Worm (Caenorhabditis elegans): ENCODE measurements around the gene F19B6.1.
"Not testable (repeated sequence)": the region's sequence is repeated elsewhere in the genome, so short reads cannot be mapped to it uniquely, and the experiment has no call there.

The F19B6.1 gene

DNA sequence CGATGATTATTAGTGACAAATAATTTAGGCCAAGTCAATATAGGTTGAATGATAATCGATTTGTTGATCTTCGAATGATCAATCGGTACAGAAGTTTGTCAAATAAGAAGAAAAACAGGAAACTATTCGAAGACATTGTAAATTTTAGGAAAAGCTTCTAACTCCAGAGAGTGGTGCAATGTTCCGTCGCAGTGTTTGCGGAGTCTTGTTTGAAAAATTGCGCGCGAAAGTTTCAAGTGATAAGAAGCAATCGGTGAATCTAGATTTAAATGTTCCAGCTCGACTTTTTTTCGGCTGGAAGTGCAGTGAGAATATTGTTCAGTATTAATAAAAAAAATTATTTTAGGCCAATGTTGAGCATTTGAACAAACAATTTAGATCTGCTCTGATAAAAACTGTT is 1.2 kb downstream of the F19B6.1 start (continued):
- TF ChIP-seq vab-15 (tag; optimal IDR thresholded peaks at IDR 0.05), result no peak

DNA sequence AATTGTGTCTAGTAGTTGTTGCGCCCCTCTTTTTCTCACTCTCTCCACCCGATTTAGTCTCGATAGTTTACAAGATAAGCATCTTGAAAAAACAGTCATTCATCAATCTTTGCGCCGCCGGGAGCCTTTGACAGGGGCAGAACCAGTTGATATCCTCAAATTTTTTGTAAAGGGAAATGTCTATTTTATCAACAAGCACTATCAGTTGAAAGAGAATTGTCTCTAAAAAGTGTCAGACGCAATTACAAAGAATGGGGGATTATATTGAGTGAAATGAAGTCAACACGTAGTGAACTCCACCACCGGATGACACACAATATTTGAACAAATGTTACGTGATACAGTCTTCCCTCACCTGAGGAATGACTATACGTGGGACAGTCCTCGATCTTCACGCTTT is 1.7 kb downstream of the F19B6.1 start:
- TF ChIP-seq blmp-1 (tag; optimal IDR thresholded peaks at IDR 0.05), result peak; percentile 12
- TF ChIP-seq efl-1 (optimal IDR thresholded peaks at IDR 0.05), result no peak
- peak in 1 of 2 experiments; percentile 90 for TF ChIP-seq efl-1 (GFP tag; optimal IDR thresholded peaks at IDR 0.05 in 1 of 2)
- TF ChIP-seq nhr-11 (tag; optimal IDR thresholded peaks at IDR 0.05), result no peak
- peak; percentile 16 for TF ChIP-seq lin-14 (GFP tag; optimal IDR thresholded peaks at IDR 0.05)

DNA sequence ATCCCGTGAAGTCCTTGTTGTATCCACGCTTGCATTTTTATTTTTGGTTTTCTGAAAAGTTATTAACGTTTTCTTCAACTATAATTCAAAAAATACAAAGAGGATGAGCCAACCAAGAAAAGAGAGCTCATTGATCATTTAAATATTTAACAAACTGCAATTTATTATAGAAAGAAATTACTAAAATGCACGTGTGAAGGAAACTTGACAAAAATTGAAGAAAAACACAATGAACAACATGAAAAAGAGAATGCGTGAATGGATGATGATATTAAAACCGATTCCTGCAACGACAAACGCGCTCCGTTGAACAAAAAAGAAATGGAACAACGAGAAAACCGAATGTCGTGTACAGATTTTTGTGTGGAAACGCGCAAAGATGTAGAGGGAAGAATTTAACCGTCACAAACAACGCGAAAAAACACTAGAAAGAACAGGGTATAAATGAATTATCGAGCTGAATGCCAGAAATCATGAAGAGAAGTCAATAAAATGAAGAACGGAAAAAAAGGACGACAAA is 5.0 kb downstream of the F19B6.1 start, which contains the start of gene ufd-1:
Gene ufd-1, minus strand, starts transcription at position 51 of the 520 bp plus-strand sequence.
- TF ChIP-seq zip-4 (GFP tag; optimal IDR thresholded peaks at IDR 0.05) (no peak), lsy-2 (tag; optimal IDR thresholded peaks at IDR 0.05) (peak in 1 of 2 experiments; percentile 0), skn-1 (tag; optimal IDR thresholded peaks at IDR 0.05) (peak; percentile 56), dpl-1 (GFP tag; optimal IDR thresholded peaks at IDR 0.05) (peak in 1 of 3 experiments; percentile 42), ceh-8 (GFP tag; optimal IDR thresholded peaks at IDR 0.05) (no peak), blmp-1 (tag; optimal IDR thresholded peaks at IDR 0.05) (peak; percentile 70), lin-35 (GFP tag; optimal IDR thresholded peaks at IDR 0.05) (peak in 1 of 2 experiments; percentile 40), efl-1 (optimal IDR thresholded peaks at IDR 0.05) (no peak), efl-1 (GFP tag; optimal IDR thresholded peaks at IDR 0.05 in 1 of 2) (peak in 1 of 2 experiments; percentile 11)

DNA sequence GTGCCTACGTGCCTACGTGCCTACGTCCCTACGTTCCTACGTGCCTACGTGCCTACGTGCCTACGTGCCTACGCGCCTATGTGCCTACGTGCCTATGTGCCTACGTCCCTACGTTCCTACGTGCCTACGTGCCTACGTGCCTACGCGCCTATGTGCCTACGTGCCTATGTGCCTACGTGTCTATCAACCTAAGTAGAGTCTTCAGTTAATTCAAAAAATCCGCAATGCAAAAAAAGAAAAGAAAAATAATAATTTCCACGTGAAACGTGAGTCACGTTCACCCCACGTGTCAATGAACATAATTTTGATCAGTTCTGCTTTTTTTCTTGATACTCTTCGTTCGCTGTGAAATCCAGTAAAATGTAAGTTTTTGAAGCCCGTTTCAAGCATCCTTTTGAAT is 8.9 kb downstream of the F19B6.1 start, which contains the start of gene F19B6.3:
Gene F19B6.3, plus strand, starts transcription at position 301 of the 400 bp plus-strand sequence.
- not testable (repeated sequence) for TF ChIP-seq C16A3.4 (tag; optimal IDR thresholded peaks at IDR 0.05); C34B4.2 (tag; optimal IDR thresholded peaks at IDR 0.05); ceh-63 (GFP tag; optimal IDR thresholded peaks at IDR 0.05)

ce11 chrIV:12311597-12311996 is 24.3 kb downstream of the F19B6.1 start, which contains the start of gene oac-58:
Gene oac-58, minus strand, starts transcription at chrIV:12311697.
- TF ChIP-seq sox-4 (tag; optimal IDR thresholded peaks at IDR 0.05) (no peak), ztf-4 (tag; optimal IDR thresholded peaks at IDR 0.05) (no peak), zip-4 (GFP tag; optimal IDR thresholded peaks at IDR 0.05) (no peak), dpl-1 (GFP tag; optimal IDR thresholded peaks at IDR 0.05) (no peak), efl-1 (optimal IDR thresholded peaks at IDR 0.05) (no peak), efl-1 (GFP tag; optimal IDR thresholded peaks at IDR 0.05 in 1 of 2) (peak in 1 of 2 experiments; percentile 33), hlh-17 (GFP tag; optimal IDR thresholded peaks at IDR 0.05; ENCODE audit: borderline replicate concordance) (no peak), mef-2 (tag; optimal IDR thresholded peaks at IDR 0.05) (no peak)

DNA sequence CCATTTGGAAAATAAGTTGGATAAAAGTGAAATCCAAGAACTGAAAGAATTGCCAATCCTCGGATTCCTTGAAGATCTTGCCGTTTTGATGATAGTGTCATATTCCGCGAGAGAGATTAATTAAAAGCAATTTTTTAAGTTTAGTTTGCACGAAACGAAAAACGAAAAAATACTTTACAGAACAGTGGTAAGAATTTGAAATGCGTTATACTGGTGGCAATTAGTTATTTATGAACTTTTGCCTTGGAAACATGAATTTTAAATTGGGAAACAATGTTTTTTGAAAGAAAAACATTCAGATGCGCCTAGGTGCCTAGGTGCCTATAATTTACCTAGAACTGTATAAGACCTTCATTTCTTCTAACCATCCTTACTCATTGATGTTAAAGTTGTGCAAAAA is 28.2 kb downstream of the F19B6.1 start, which contains the start of gene oac-57:
Gene oac-57, minus strand, starts transcription at position 101 of the 400 bp plus-strand sequence.
- TF ChIP-seq lin-14 (GFP tag; optimal IDR thresholded peaks at IDR 0.05), result no peak

ce11 chrIV:12305956-12306355 is 29.9 kb downstream of the F19B6.1 start:
- TF ChIP-seq elt-2 (tag; optimal IDR thresholded peaks at IDR 0.05) (peak; percentile 69), sup-37 (GFP tag; optimal IDR thresholded peaks at IDR 0.05) (no peak), fkh-10 (GFP tag; optimal IDR thresholded peaks at IDR 0.05) (no peak), lin-39 (tag; optimal IDR thresholded peaks at IDR 0.05) (no peak)

- TF ChIP-seq snpc-4 (tag; optimal IDR thresholded peaks at IDR 0.05) (no peak), tbx-2 (tag; optimal IDR thresholded peaks at IDR 0.05) (no peak), dpl-1 (GFP tag; optimal IDR thresholded peaks at IDR 0.05) (no peak), aha-1 (tag; optimal IDR thresholded peaks at IDR 0.05) (no peak), ces-1 (GFP tag; optimal IDR thresholded peaks at IDR 0.05) (no peak), unc-62 (GFP tag; optimal IDR thresholded peaks at IDR 0.05) (no peak), sptf-1 (tag; optimal IDR thresholded peaks at IDR 0.05) (no peak), isw-1 (GFP tag; IDR thresholded peaks at IDR 0.05) (no peak), alr-1 (tag; optimal IDR thresholded peaks at IDR 0.05; ENCODE audit: borderline replicate concordance) (no peak), ceh-82 (tag; optimal IDR thresholded peaks at IDR 0.05) (no peak), nhr-20 (tag; optimal IDR thresholded peaks at IDR 0.05) (no peak), hlh-4 (tag; optimal IDR thresholded peaks at IDR 0.05) (no peak), nhr-47 (tag; optimal IDR thresholded peaks at IDR 0.05) (no peak), sup-37 (GFP tag; optimal IDR thresholded peaks at IDR 0.05) (no peak), egl-13 (tag; optimal IDR thresholded peaks at IDR 0.05) (no peak), elt-3 (tag; optimal IDR thresholded peaks at IDR 0.05) (no peak), zip-4 (GFP tag; optimal IDR thresholded peaks at IDR 0.05) (no peak), ceh-63 (GFP tag; optimal IDR thresholded peaks at IDR 0.05) (no peak)
Observed at ce11 chrIV:12304750-12305149, 31.1 kb downstream of the F19B6.1 start.

Data from whole organism, L1 larva.